Fruit fly (Drosophila melanogaster): ENCODE measurements around the gene COX5BL.

The COX5BL gene

DNA sequence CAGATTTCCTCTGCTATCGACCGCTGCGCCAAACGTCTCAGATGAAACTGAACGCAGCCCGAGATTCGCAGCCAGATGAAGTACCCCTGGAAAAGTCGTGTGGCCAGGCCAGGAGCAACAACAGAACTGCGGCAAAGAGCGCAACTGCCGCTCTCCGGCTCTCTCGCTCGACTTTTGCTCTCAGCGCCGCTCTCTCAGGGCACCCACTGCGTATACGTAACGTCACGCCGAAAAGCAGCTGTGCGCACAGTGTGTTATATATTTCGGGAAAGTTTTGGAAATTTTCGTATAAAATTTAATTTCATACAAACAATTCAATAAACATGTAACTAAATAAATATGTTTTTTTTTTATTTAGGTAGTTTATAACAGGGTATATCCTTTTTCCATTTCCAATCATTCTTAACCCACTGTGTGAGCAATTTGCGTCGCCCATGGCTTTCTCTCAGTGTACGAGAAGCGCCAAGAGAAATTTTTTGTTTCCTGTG is 41.8 kb downstream of the COX5BL start, which contains the start of gene Dpp10 (continued):
- TF ChIP-seq CG3726 (GFP tag; IDR thresholded peaks at IDR 0.05) = peak; percentile 86
- peak; percentile 97 for TF ChIP-seq Ptx1 (GFP tag; IDR thresholded peaks at IDR 0.05)
- TF ChIP-seq klu (GFP tag; IDR thresholded peaks at IDR 0.05) = peak; percentile 95
- TF ChIP-seq Hand (GFP tag; optimal IDR thresholded peaks at IDR 0.05) = peak; percentile 95
- TF ChIP-seq Doc2 (GFP tag; IDR thresholded peaks at IDR 0.05) = peak; percentile 87
- peak in 1 of 2 experiments; percentile 63 for TF ChIP-seq Eip74EF (GFP tag; optimal IDR thresholded peaks at IDR 0.05)
- TF ChIP-seq MESR4 (GFP tag; optimal IDR thresholded peaks at IDR 0.05) = peak; percentile 15
- peak; percentile 89 for TF ChIP-seq ap (GFP tag; IDR thresholded peaks at IDR 0.05)
- TF ChIP-seq CG9932 (GFP tag; IDR thresholded peaks at IDR 0.05) = peak; percentile 99
- TF ChIP-seq Poxn (GFP tag; IDR thresholded peaks at IDR 0.05) = peak; percentile 95
- peak; percentile 44 for TF ChIP-seq twi (tag; optimal IDR thresholded peaks at IDR 0.05)
- TF ChIP-seq CG13296 (GFP tag; optimal IDR thresholded peaks at IDR 0.05) = peak; percentile 94
- peak; percentile 93 for TF ChIP-seq Fer3 (tag; optimal IDR thresholded peaks at IDR 0.05)
- peak; percentile 21 for TF ChIP-seq CG15073 (GFP tag; optimal IDR thresholded peaks at IDR 0.05)
- peak; percentile 83 for TF ChIP-seq CG17568 (GFP tag; optimal IDR thresholded peaks at IDR 0.05)
- TF ChIP-seq pnt (GFP tag; optimal IDR thresholded peaks at IDR 0.05) = peak; percentile 62
- TF ChIP-seq CG32772 (GFP tag; IDR thresholded peaks at IDR 0.05) = peak; percentile 93
- TF ChIP-seq Kr (GFP tag; optimal IDR thresholded peaks at IDR 0.05) = no peak
- peak; percentile 88 for TF ChIP-seq CG18619 (GFP tag; optimal IDR thresholded peaks at IDR 0.05)
- TF ChIP-seq lola (GFP tag; optimal IDR thresholded peaks at IDR 0.05) = no peak
- TF ChIP-seq CG7987 (GFP tag; optimal IDR thresholded peaks at IDR 0.05) = peak; percentile 60
- peak; percentile 77 for TF ChIP-seq maf-S (GFP tag; optimal IDR thresholded peaks at IDR 0.05)
- peak; percentile 1 for TF ChIP-seq wek (GFP tag; optimal IDR thresholded peaks at IDR 0.05)
- TF ChIP-seq CG7963 (GFP tag; IDR thresholded peaks at IDR 0.05; ENCODE audit: partially characterized antibody) = no peak
- TF ChIP-seq B-H2 (GFP tag; optimal IDR thresholded peaks at IDR 0.05) = peak; percentile 94
- peak in 1 of 2 experiments; percentile 57 for TF ChIP-seq crp (GFP tag; optimal IDR thresholded peaks at IDR 0.05)
- TF ChIP-seq CG15011 (GFP tag; optimal IDR thresholded peaks at IDR 0.05) = peak; percentile 85
- TF ChIP-seq lab (GFP tag; optimal IDR thresholded peaks at IDR 0.05) = peak; percentile 97
- peak; percentile 32 for TF ChIP-seq CG15601 (tag; optimal IDR thresholded peaks at IDR 0.05)
- peak; percentile 66 for TF ChIP-seq CG3163 (GFP tag; optimal IDR thresholded peaks at IDR 0.05)
- TF ChIP-seq zen (tag; optimal IDR thresholded peaks at IDR 0.05) = peak; percentile 61
- no peak for TF ChIP-seq zen2 (GFP tag; IDR thresholded peaks at IDR 0.05; ENCODE audit: partially characterized antibody)
- TF ChIP-seq z (GFP tag; IDR thresholded peaks at IDR 0.05) = 0 out of 3 replicates have a peak, but pooled peaks have one; percentile 37
- TF ChIP-seq Aef1 (GFP tag; IDR thresholded peaks at IDR 0.05) = peak; percentile 96
- peak; percentile 88 for TF ChIP-seq bab2 (GFP tag; optimal IDR thresholded peaks at IDR 0.05)
- TF ChIP-seq danr (GFP tag; IDR thresholded peaks at IDR 0.05) = peak; percentile 91
- no peak for TF ChIP-seq CG6791 (GFP tag; IDR thresholded peaks at IDR 0.05; ENCODE audit: partially characterized antibody)
- peak; percentile 76 for TF ChIP-seq Myb (GFP tag; optimal IDR thresholded peaks at IDR 0.05)
- peak; percentile 86 for TF ChIP-seq Fer2 (tag; optimal IDR thresholded peaks at IDR 0.05)
- peak; percentile 75 for TF ChIP-seq NK7.1 (GFP tag; optimal IDR thresholded peaks at IDR 0.05)
- peak; percentile 68 for TF ChIP-seq sqz (GFP tag; optimal IDR thresholded peaks at IDR 0.05)
- peak; percentile 84 for TF ChIP-seq tup (GFP tag; optimal IDR thresholded peaks at IDR 0.05)
- TF ChIP-seq Hmx (GFP tag; optimal IDR thresholded peaks at IDR 0.05) = peak; percentile 43
- peak; percentile 83; the same call in 2 of the 3 replicates for TF ChIP-seq CG17361 (GFP tag; IDR thresholded peaks at IDR 0.05)
- peak; percentile 1 for TF ChIP-seq bigmax (GFP tag; optimal IDR thresholded peaks at IDR 0.05)
- no peak for TF ChIP-seq tna (GFP tag; IDR thresholded peaks at IDR 0.05; ENCODE audit: partially characterized antibody)
- peak; percentile 90 for TF ChIP-seq fd3F (GFP tag; optimal IDR thresholded peaks at IDR 0.05)
- peak; percentile 91 for TF ChIP-seq Awh (GFP tag; IDR thresholded peaks at IDR 0.05)
- peak; percentile 53 for TF ChIP-seq CG31365 (tag; optimal IDR thresholded peaks at IDR 0.05)
